Fruit fly (Drosophila melanogaster) whole organism, embryonic: ENCODE data around the gene CG8419.

ENCODE experiments used
- Aef1 ChIP-seq: fragments of 200-800 bp; sonication (Bioruptor generic); IDR thresholded peaks from 3 replicates; pipeline ENCODE4 v1.3.6; 2022; ENCODE audit warnings: missing biosample characterization, missing genetic modification characterization
- CG10147 ChIP-seq: fragments of 200-800 bp; sonication (Bioruptor generic); optimal IDR thresholded peaks from 2 replicates; lab custom pipeline; 2019; ENCODE audit warnings: missing biosample characterization, mild to moderate bottlenecking, missing genetic modification characterization, moderate library complexity
- CG10565 ChIP-seq: fragments of 200-800 bp; sonication (Bioruptor generic); optimal IDR thresholded peaks from 3 replicates; lab custom pipeline; 2016; ENCODE audit warnings: missing biosample characterization, mild to moderate bottlenecking, missing genetic modification characterization
- CG11560 ChIP-seq: fragments of 200-800 bp; sonication (Bioruptor generic); IDR thresholded peaks from 3 replicates; pipeline ENCODE4 v1.3.6; 2022; ENCODE audit warnings: missing biosample characterization, missing genetic modification characterization
- CG12104 ChIP-seq: fragments of 200-800 bp; sonication (Bioruptor generic); optimal IDR thresholded peaks from 3 replicates; lab custom pipeline; 2016; ENCODE audit warnings: missing biosample characterization, missing genetic modification characterization
- CG12659 ChIP-seq: fragments of 200-800 bp; sonication (Bioruptor generic); optimal IDR thresholded peaks from 3 replicates; lab custom pipeline; 2017; ENCODE audit warnings: mild to moderate bottlenecking, missing biosample characterization, missing genetic modification reagents, missing genetic modification characterization
- CG13123 ChIP-seq: fragments of 200-800 bp; sonication (Bioruptor generic); optimal IDR thresholded peaks from 2 replicates; lab custom pipeline; 2016; ENCODE audit warnings: missing biosample characterization, missing genetic modification characterization
- CG13296 ChIP-seq: fragments of 200-800 bp; sonication (Bioruptor generic); optimal IDR thresholded peaks from 3 replicates; lab custom pipeline; 2018; ENCODE audit warnings: missing biosample characterization, mild to moderate bottlenecking, missing genetic modification characterization
- CG13424 ChIP-seq: fragments of 200-800 bp; sonication (Bioruptor generic); optimal IDR thresholded peaks from 2 replicates; lab custom pipeline; 2019; ENCODE audit warnings: missing biosample characterization, mild to moderate bottlenecking, missing genetic modification characterization, moderate library complexity
- CG15073 ChIP-seq: fragments of 200-800 bp; sonication (Bioruptor generic); optimal IDR thresholded peaks from 2 replicates; lab custom pipeline; 2016; ENCODE audit warnings: missing biosample characterization, missing genetic modification characterization
- CG15601 ChIP-seq: fragments of 200-800 bp; sonication (Bioruptor generic); optimal IDR thresholded peaks from 3 replicates; lab custom pipeline; 2019; ENCODE audit warnings: missing biosample characterization, mild to moderate bottlenecking, missing genetic modification characterization, moderate library complexity
- CG16813 ChIP-seq: fragments of 200-800 bp; sonication (Bioruptor generic); IDR thresholded peaks from 3 replicates; pipeline ENCODE4 v1.3.6; 2022; ENCODE audit warnings: missing biosample characterization, missing genetic modification characterization; ENCODE audit not compliant: partially characterized antibody
- CG17186 ChIP-seq: fragments of 200-800 bp; sonication (Bioruptor generic); optimal IDR thresholded peaks from 3 replicates; lab custom pipeline; 2017; ENCODE audit warnings: missing biosample characterization, missing genetic modification reagents, missing genetic modification characterization
- CG17829 ChIP-seq: fragments of 200-800 bp; optimal IDR thresholded peaks from 2 replicates; lab custom pipeline; 2019; ENCODE audit warnings: missing biosample characterization, mild to moderate bottlenecking, missing genetic modification characterization, moderate library complexity
- CG2129 ChIP-seq: fragments of 200-800 bp; sonication (Bioruptor generic); IDR thresholded peaks from 2 replicates; pipeline ENCODE4 v1.3.6; 2022; ENCODE audit warnings: missing biosample characterization, missing genetic modification characterization; ENCODE audit not compliant: partially characterized antibody
- CG3281 ChIP-seq: fragments of 200-800 bp; sonication (Bioruptor generic); optimal IDR thresholded peaks from 3 replicates; lab custom pipeline; 2017; ENCODE audit warnings: missing biosample characterization, mild to moderate bottlenecking, missing genetic modification characterization
- CG4730 ChIP-seq: fragments of 200-800 bp; sonication (Bioruptor generic); IDR thresholded peaks from 2 replicates; pipeline ENCODE4 v1.3.6; 2022; ENCODE audit warnings: missing biosample characterization, missing genetic modification characterization
- CG6254 ChIP-seq: fragments of 200-800 bp; sonication (Bioruptor generic); optimal IDR thresholded peaks from 3 replicates; lab custom pipeline; 2017; ENCODE audit warnings: mild to moderate bottlenecking, missing biosample characterization, missing genetic modification reagents, missing genetic modification characterization
- CG6765 ChIP-seq: fragments of 200-800 bp; sonication (Bioruptor generic); optimal IDR thresholded peaks from 3 replicates; lab custom pipeline; 2017; ENCODE audit warnings: missing biosample characterization, mild to moderate bottlenecking, missing genetic modification characterization
- CG7745 ChIP-seq: fragments of 200-800 bp; sonication (Bioruptor generic); optimal IDR thresholded peaks from 2 replicates; lab custom pipeline; 2018; ENCODE audit warnings: missing biosample characterization, mild to moderate bottlenecking, missing genetic modification characterization, moderate library complexity
- Dll ChIP-seq: fragments of 200-800 bp; sonication (Bioruptor generic); IDR thresholded peaks from 4 replicates; pipeline ENCODE4 v1.3.6; 2022; ENCODE audit warnings: missing biosample characterization, missing genetic modification characterization; ENCODE audit not compliant: partially characterized antibody
- HLH54F ChIP-seq: fragments of 200-800 bp; sonication (Bioruptor generic); optimal IDR thresholded peaks from 3 replicates; lab custom pipeline; 2016; ENCODE audit warnings: missing biosample characterization, missing genetic modification characterization
- Nf-YC ChIP-seq: fragments of 200-800 bp; optimal IDR thresholded peaks from 3 replicates; lab custom pipeline; 2019; ENCODE audit warnings: missing biosample characterization, mild to moderate bottlenecking, missing genetic modification characterization, moderate library complexity
- Opbp ChIP-seq: fragments of 200-800 bp; sonication (Bioruptor generic); IDR thresholded peaks from 3 replicates; pipeline ENCODE4 v1.3.6; 2022; ENCODE audit warnings: missing biosample characterization, missing genetic modification characterization; ENCODE audit not compliant: partially characterized antibody
- Optix ChIP-seq: fragments of 200-800 bp; sonication (Bioruptor generic); IDR thresholded peaks from 3 replicates; pipeline ENCODE4 v1.3.6; 2022; ENCODE audit warnings: missing biosample characterization, missing genetic modification characterization
- Ptx1 ChIP-seq: fragments of 200-800 bp; sonication (Bioruptor generic); IDR thresholded peaks from 2 replicates; pipeline ENCODE4 v1.3.6; 2022; ENCODE audit warnings: missing biosample characterization, missing genetic modification characterization
- Rx ChIP-seq: fragments of 200-800 bp; sonication (Bioruptor generic); IDR thresholded peaks from 2 replicates; pipeline ENCODE4 v1.3.6; 2022; ENCODE audit warnings: missing biosample characterization, missing genetic modification characterization
- Tbp ChIP-seq: fragments of >200 bp; optimal IDR thresholded peaks from 2 replicates; lab custom pipeline; 2018; ENCODE audit warnings: missing biosample characterization, missing genetic modification characterization
- amos ChIP-seq: fragments of 200-800 bp; sonication (Bioruptor generic); IDR thresholded peaks from 2 replicates; pipeline ENCODE4 v1.3.6; 2022; ENCODE audit warnings: missing biosample characterization, missing genetic modification characterization; ENCODE audit not compliant: partially characterized antibody
- ap ChIP-seq: fragments of 200-800 bp; sonication (Bioruptor generic); IDR thresholded peaks from 2 replicates; pipeline ENCODE4 v1.3.6; 2022; ENCODE audit warnings: missing biosample characterization, missing genetic modification characterization
- bab2 ChIP-seq: fragments of 200-800 bp; sonication (Bioruptor generic); optimal IDR thresholded peaks from 2 replicates; lab custom pipeline; 2016; ENCODE audit warnings: missing biosample characterization, missing genetic modification characterization
- chif ChIP-seq, 2 experiments: fragments of 200-800 bp; sonication (Bioruptor generic); optimal IDR thresholded peaks; 3 replicates each; lab custom pipeline; 2016; ENCODE audit warnings: missing biosample characterization in 2 of 2, missing genetic modification characterization in 2 of 2
- crc ChIP-seq: fragments of 200-800 bp; sonication (Bioruptor generic); optimal IDR thresholded peaks from 2 replicates; lab custom pipeline; 2016; ENCODE audit warnings: missing biosample characterization, missing genetic modification characterization
- da ChIP-seq: fragments of 200-800 bp; sonication (Bioruptor generic); optimal IDR thresholded peaks from 2 replicates; lab custom pipeline; 2016; ENCODE audit warnings: missing biosample characterization, missing genetic modification characterization
- ham ChIP-seq: fragments of 200-800 bp; sonication (Bioruptor generic); IDR thresholded peaks from 2 replicates; pipeline ENCODE4 v1.3.6; 2022; ENCODE audit warnings: missing biosample characterization, missing genetic modification characterization
- hb ChIP-seq: fragments of 200-800 bp; sonication (Bioruptor generic); IDR thresholded peaks from 3 replicates; pipeline ENCODE4 v1.3.6; 2022; ENCODE audit warnings: missing biosample characterization, missing genetic modification characterization; ENCODE audit not compliant: partially characterized antibody
- insv ChIP-seq, 2 experiments: fragments of 200-800 bp; sonication (Bioruptor generic); optimal IDR thresholded peaks; 3 replicates each; lab custom pipeline; 2016 to 2018; ENCODE audit warnings: missing biosample characterization in 2 of 2, missing genetic modification characterization in 2 of 2
- jigr1 ChIP-seq: fragments of 200-800 bp; sonication (Bioruptor generic); IDR thresholded peaks from 3 replicates; pipeline ENCODE4 v1.3.6; 2022; ENCODE audit warnings: missing biosample characterization, missing genetic modification characterization
- jing ChIP-seq: fragments of 200-800 bp; sonication (Bioruptor generic); optimal IDR thresholded peaks from 2 replicates; lab custom pipeline; 2018; ENCODE audit warnings: missing biosample characterization, mild to moderate bottlenecking, missing genetic modification characterization
- onecut ChIP-seq: fragments of 200-800 bp; sonication (Bioruptor generic); IDR thresholded peaks from 2 replicates; pipeline ENCODE4 v1.3.6; 2022; ENCODE audit warnings: missing biosample characterization, missing genetic modification characterization
- pan ChIP-seq, 4 experiments: fragments of >200 bp in 3 of 4; fragments of 200-800 bp in 1 of 4; sonication (Bioruptor generic) in 1 of 4; optimal IDR thresholded peaks in 3 of 4; IDR thresholded peaks in 1 of 4; 2 replicates each; pipeline versions ENCODE4 v1.3.6 to Lab custom; 2017 to 2022; ENCODE audit warnings: missing biosample characterization in 2 of 4, missing genetic modification characterization in 2 of 4, mixed read lengths in 1 of 4
- pb ChIP-seq: fragments of 200-800 bp; sonication (Bioruptor generic); optimal IDR thresholded peaks from 3 replicates; lab custom pipeline; 2016; ENCODE audit warnings: missing biosample characterization, missing genetic modification characterization
- pros ChIP-seq: fragments of 200-800 bp; sonication (Bioruptor generic); optimal IDR thresholded peaks from 3 replicates; lab custom pipeline; 2019; ENCODE audit warnings: missing biosample characterization, mild to moderate bottlenecking, missing genetic modification characterization, moderate library complexity
- psq ChIP-seq: fragments of 200-800 bp; sonication (Bioruptor generic); optimal IDR thresholded peaks from 2 replicates; lab custom pipeline; 2017; ENCODE audit warnings: missing biosample characterization, missing genetic modification characterization
- pzg ChIP-seq: fragments of 200-800 bp; sonication (Bioruptor generic); optimal IDR thresholded peaks from 3 replicates; lab custom pipeline; 2018; ENCODE audit warnings: missing biosample characterization, mild to moderate bottlenecking, missing genetic modification characterization, moderate library complexity
- salm ChIP-seq: fragments of 200-800 bp; sonication (Bioruptor generic); optimal IDR thresholded peaks from 2 replicates; lab custom pipeline; 2018; ENCODE audit warnings: missing biosample characterization, mild to moderate bottlenecking, missing genetic modification characterization
- sisA ChIP-seq: fragments of 200-800 bp; sonication (Bioruptor generic); IDR thresholded peaks from 2 replicates; pipeline ENCODE4 v1.3.6; 2022; ENCODE audit warnings: missing biosample characterization, missing genetic modification characterization
- stc ChIP-seq: fragments of 200-800 bp; sonication (Bioruptor generic); IDR thresholded peaks from 2 replicates; pipeline ENCODE4 v1.3.6; 2022; ENCODE audit warnings: missing biosample characterization, missing genetic modification characterization
- stwl ChIP-seq: fragments of 200-800 bp; sonication (Bioruptor generic); optimal IDR thresholded peaks from 3 replicates; lab custom pipeline; 2018; ENCODE audit warnings: missing biosample characterization, mild to moderate bottlenecking, missing genetic modification characterization, moderate library complexity
- sug ChIP-seq: fragments of 200-800 bp; optimal IDR thresholded peaks from 2 replicates; lab custom pipeline; 2019; ENCODE audit warnings: missing biosample characterization, mild to moderate bottlenecking, missing genetic modification characterization, moderate library complexity

Gene CG8419

DNA sequence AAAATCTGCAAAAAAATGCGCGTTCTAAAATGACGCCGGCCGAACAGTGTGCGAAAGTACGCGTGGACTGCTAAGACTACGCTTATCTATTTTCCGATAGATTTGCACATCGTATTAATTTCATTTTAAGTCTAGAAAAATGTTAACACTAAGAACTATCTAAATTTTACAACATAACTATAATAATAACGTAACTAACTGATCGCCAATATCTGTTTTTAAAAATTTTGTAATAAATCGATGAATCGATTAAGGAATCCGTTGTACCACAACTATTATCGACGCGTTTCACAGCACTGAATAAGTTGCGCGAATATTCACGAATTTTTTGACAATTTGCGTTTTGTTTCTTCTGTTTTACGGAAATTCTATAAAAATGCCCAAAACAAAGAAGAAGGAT is 5.1 kb downstream of the CG8419 start, which contains the start of gene Ssb-c31a (continued):
- TF ChIP-seq CG15073 (GFP tag; lab: Kevin White, UChicago): no peak
- TF ChIP-seq CG11560 (tag; lab: Robert Waterston, UW): no peak
- TF ChIP-seq jigr1 (GFP tag; lab: Robert Waterston, UW): no peak
- no peak for TF ChIP-seq da
- peak; percentile 53 for TF ChIP-seq HLH54F
- peak; percentile 46 for TF ChIP-seq CG15601 (tag; lab: Kevin White, UChicago)
- TF ChIP-seq CG3281 (GFP tag; lab: Kevin White, UChicago): peak; percentile 48
- peak; percentile 89 for TF ChIP-seq Dll (GFP tag; lab: Robert Waterston, UW)
- peak; percentile 82 for TF ChIP-seq stwl (tag; lab: Kevin White, UChicago)
- peak; percentile 35; the same call in 1 of the 2 replicates for TF ChIP-seq Ptx1 (GFP tag; lab: Robert Waterston, UW)
- 0 out of 3 replicates have a peak, but pooled peaks have one; percentile 14 for TF ChIP-seq Aef1
- peak; percentile 13 for TF ChIP-seq CG17186 (GFP tag; lab: Kevin White, UChicago)
- TF ChIP-seq sisA (GFP tag; lab: Robert Waterston, UW): no peak
- TF ChIP-seq CG6765 (GFP tag; lab: Kevin White, UChicago): no peak
- no peak for TF ChIP-seq stc (GFP tag; lab: Robert Waterston, UW)
- TF ChIP-seq CG12104 (GFP tag; lab: Kevin White, UChicago): peak; percentile 39
- TF ChIP-seq CG2129 (GFP tag; lab: Robert Waterston, UW): peak; percentile 76
- TF ChIP-seq jing (GFP tag; lab: Kevin White, UChicago): no peak
- TF ChIP-seq pb (GFP tag; lab: Kevin White, UChicago): no peak
- no peak for TF ChIP-seq CG4730 (GFP tag; lab: Robert Waterston, UW)
- peak; percentile 71 for TF ChIP-seq sug (tag; lab: Kevin White, UChicago)
- no peak for TF ChIP-seq psq (GFP tag; lab: Kevin White, UChicago)
- no peak for TF ChIP-seq crc (GFP tag; lab: Kevin White, UChicago)
- peak; percentile 52 for TF ChIP-seq CG13424 (tag; lab: Kevin White, UChicago)
- TF ChIP-seq CG13296 (GFP tag; lab: Kevin White, UChicago): peak; percentile 62
- peak; percentile 79 for TF ChIP-seq CG16813 (GFP tag; lab: Robert Waterston, UW)
- TF ChIP-seq CG7745: no peak
- TF ChIP-seq Opbp (GFP tag; lab: Robert Waterston, UW): peak; percentile 40; the same call in 1 of the 3 replicates
- no peak for TF ChIP-seq Tbp (GFP tag; lab: Kevin White, UChicago)
- peak; percentile 61 for TF ChIP-seq CG10147 (GFP tag; lab: Kevin White, UChicago)
- TF ChIP-seq CG12659 (GFP tag; lab: Kevin White, UChicago): peak; percentile 73
- no peak for TF ChIP-seq ham (GFP tag; lab: Robert Waterston, UW)
- TF ChIP-seq hb (GFP tag; lab: Robert Waterston, UW): peak; percentile 27; the same call in 1 of the 3 replicates
- TF ChIP-seq pros (GFP tag; lab: Kevin White, UChicago): no peak
- TF ChIP-seq CG10565 (GFP tag; lab: Kevin White, UChicago): no peak
- peak; percentile 57 for TF ChIP-seq Nf-YC
- peak; percentile 88 for TF ChIP-seq onecut (GFP tag; lab: Robert Waterston, UW)
- no peak for TF ChIP-seq Optix (GFP tag; lab: Robert Waterston, UW)
- TF ChIP-seq bab2 (GFP tag; lab: Kevin White, UChicago): peak; percentile 33
- TF ChIP-seq CG13123 (GFP tag; lab: Kevin White, UChicago): peak; percentile 37
- peak in 1 of 2 experiments; percentile 34 for TF ChIP-seq insv (GFP tag; optimal IDR thresholded peaks at IDR 0.05; lab: Kevin White, UChicago)
- TF ChIP-seq ap (GFP tag; lab: Robert Waterston, UW): no peak
- TF ChIP-seq chif (GFP tag; optimal IDR thresholded peaks at IDR 0.05; lab: Kevin White, UChicago): peak in 1 of 2 experiments; percentile 35
- peak; percentile 71 for TF ChIP-seq amos (GFP tag; lab: Robert Waterston, UW)
- TF ChIP-seq Rx (GFP tag; lab: Robert Waterston, UW): no peak
- TF ChIP-seq salm (tag; lab: Kevin White, UChicago): no peak
- TF ChIP-seq pzg (GFP tag; lab: Kevin White, UChicago): peak; percentile 58
- TF ChIP-seq CG6254 (GFP tag; lab: Kevin White, UChicago): no peak
- TF ChIP-seq pan (optimal IDR thresholded peaks at IDR 0.05; lab: Kevin White, UChicago): no peak
- no peak for TF ChIP-seq pan (GFP tag; optimal IDR thresholded peaks at IDR 0.05 in 1 of 2, IDR thresholded peaks at IDR 0.05 in 1 of 2)
- peak; percentile 56 for TF ChIP-seq CG17829 (tag; lab: Kevin White, UChicago)
